Worm (Caenorhabditis elegans) whole organism, young adult: ENCODE data around the gene nep-12.

ENCODE experiments used
- F52B5.7 ChIP-seq: sonication (generic microtip); optimal IDR thresholded peaks from 2 replicates; lab custom pipeline; 2016; ENCODE audit warnings: mild to moderate bottlenecking, missing genetic modification characterization, missing compliant biosample characterization
- attf-5 ChIP-seq: fragments of 200-800 bp; sonication (Bioruptor generic); optimal IDR thresholded peaks from 2 replicates; lab custom pipeline; 2018; ENCODE audit warnings: mild to moderate bottlenecking, missing genetic modification characterization, missing compliant biosample characterization
- cebp-1 ChIP-seq, 2 experiments: fragments of 200-800 bp in 1 of 2; sonication (Bioruptor generic) in 1 of 2; sonication (generic microtip) in 1 of 2; IDR thresholded peaks in 1 of 2; optimal IDR thresholded peaks in 1 of 2; 2 replicates each; pipeline versions ENCODE4 v1.3.6 to Lab custom; 2017 to 2022; ENCODE audit warnings: missing compliant biosample characterization in 2 of 2, missing genetic modification characterization in 2 of 2, mild to moderate bottlenecking in 1 of 2, missing genetic modification reagents in 1 of 2, moderate library complexity in 1 of 2
- hmg-1.2 ChIP-seq: fragments of 200-800 bp; sonication (Bioruptor generic); IDR thresholded peaks from 2 replicates; pipeline ENCODE4 v1.3.6; 2022; ENCODE audit warnings: missing genetic modification reagents, missing genetic modification characterization, missing compliant biosample characterization

The nep-12 gene

ce11 chrII:4726120-4726519 lies 58.2 kb downstream of the nep-12 start, which contains the start of gene F10G7.10:
Gene F10G7.10, minus strand, starts transcription at chrII:4726264.
- TF ChIP-seq hmg-1.2 (GFP tag; lab: Robert Waterston, UW) (peak; percentile 35; the same call in 1 of the 2 replicates), cebp-1 (GFP tag; IDR thresholded peaks at IDR 0.05; lab: Robert Waterston, UW) (no peak), cebp-1 (tag; optimal IDR thresholded peaks at IDR 0.05; lab: Kevin White, UChicago) (peak; percentile 62), F52B5.7 (tag; lab: Kevin White, UChicago) (no peak), attf-5 (GFP tag; lab: Kevin White, UChicago) (peak; percentile 46)
